Fruit fly (Drosophila melanogaster) whole organism, embryonic: ENCODE data around the gene CG7810.

ENCODE experiments used
- CG11093 ChIP-seq: fragments of 200-800 bp; sonication (Bioruptor generic); IDR thresholded peaks from 3 replicates; pipeline ENCODE4 v1.3.6; 2022; ENCODE audit warnings: missing biosample characterization, missing genetic modification characterization
- CG11456 ChIP-seq: fragments of 200-800 bp; sonication (Bioruptor generic); IDR thresholded peaks from 3 replicates; pipeline ENCODE4 v1.3.6; 2022; ENCODE audit warnings: missing biosample characterization, missing genetic modification characterization
- CG12104 ChIP-seq: fragments of 200-800 bp; sonication (Bioruptor generic); optimal IDR thresholded peaks from 3 replicates; lab custom pipeline; 2016; ENCODE audit warnings: missing biosample characterization, missing genetic modification characterization
- CG12744 ChIP-seq: fragments of 200-800 bp; sonication (Bioruptor generic); optimal IDR thresholded peaks from 2 replicates; lab custom pipeline; 2016; ENCODE audit warnings: missing biosample characterization, missing genetic modification characterization
- CG13894 ChIP-seq: fragments of 200-800 bp; sonication (Bioruptor generic); optimal IDR thresholded peaks from 3 replicates; lab custom pipeline; 2018; ENCODE audit warnings: missing biosample characterization, mild to moderate bottlenecking, missing genetic modification characterization, moderate library complexity
- CG1602 ChIP-seq: fragments of 200-800 bp; sonication (Bioruptor generic); optimal IDR thresholded peaks from 3 replicates; lab custom pipeline; 2016; ENCODE audit warnings: missing biosample characterization, missing genetic modification characterization
- CG17186 ChIP-seq: fragments of 200-800 bp; sonication (Bioruptor generic); optimal IDR thresholded peaks from 3 replicates; lab custom pipeline; 2017; ENCODE audit warnings: missing biosample characterization, missing genetic modification reagents, missing genetic modification characterization
- CG2712 ChIP-seq: fragments of 200-800 bp; optimal IDR thresholded peaks from 3 replicates; lab custom pipeline; 2019; ENCODE audit warnings: missing biosample characterization, mild to moderate bottlenecking, missing genetic modification characterization, moderate library complexity
- CG3163 ChIP-seq: fragments of 200-800 bp; sonication (Bioruptor generic); optimal IDR thresholded peaks from 3 replicates; lab custom pipeline; 2016; ENCODE audit warnings: missing biosample characterization, missing genetic modification characterization
- CG32532 ChIP-seq: fragments of 200-800 bp; sonication (Bioruptor generic); IDR thresholded peaks from 2 replicates; pipeline ENCODE4 v1.3.6; 2022; ENCODE audit warnings: missing biosample characterization, missing genetic modification characterization
- CG32772 ChIP-seq: fragments of 200-800 bp; sonication (Bioruptor generic); IDR thresholded peaks from 2 replicates; pipeline ENCODE4 v1.3.6; 2022; ENCODE audit warnings: missing biosample characterization, missing genetic modification characterization
- CG3726 ChIP-seq: fragments of 200-800 bp; sonication (Bioruptor generic); IDR thresholded peaks from 3 replicates; pipeline ENCODE4, ENCODE4 v1.3.6; 2022; ENCODE audit warnings: missing biosample characterization, missing genetic modification characterization
- CG3838 ChIP-seq: fragments of 200-800 bp; sonication (Bioruptor generic); optimal IDR thresholded peaks from 3 replicates; lab custom pipeline; 2016; ENCODE audit warnings: missing biosample characterization, missing genetic modification characterization
- CG8388 ChIP-seq: fragments of 200-800 bp; sonication (Bioruptor generic); optimal IDR thresholded peaks from 2 replicates; lab custom pipeline; 2019; ENCODE audit warnings: missing biosample characterization, mild to moderate bottlenecking, missing genetic modification characterization, moderate library complexity
- CG9437 ChIP-seq: fragments of 200-800 bp; sonication (Bioruptor generic); optimal IDR thresholded peaks from 2 replicates; lab custom pipeline; 2018; ENCODE audit warnings: missing biosample characterization, mild to moderate bottlenecking, missing genetic modification characterization
- CG9876 ChIP-seq: fragments of 200-800 bp; sonication (Bioruptor generic); optimal IDR thresholded peaks from 2 replicates; lab custom pipeline; 2016; ENCODE audit warnings: missing biosample characterization, missing genetic modification characterization
- CHES-1-like ChIP-seq: fragments of 200-800 bp; sonication (Bioruptor generic); optimal IDR thresholded peaks from 2 replicates; lab custom pipeline; 2016; ENCODE audit warnings: missing biosample characterization, missing genetic modification characterization
- Dll ChIP-seq: fragments of 200-800 bp; sonication (Bioruptor generic); IDR thresholded peaks from 4 replicates; pipeline ENCODE4 v1.3.6; 2022; ENCODE audit warnings: missing biosample characterization, missing genetic modification characterization; ENCODE audit not compliant: partially characterized antibody
- Doc2 ChIP-seq: fragments of 200-800 bp; sonication (Bioruptor generic); IDR thresholded peaks from 2 replicates; pipeline ENCODE4 v1.3.6; 2022; ENCODE audit warnings: missing biosample characterization, missing genetic modification characterization
- E2f1 ChIP-seq: fragments of 200-800 bp; sonication (Bioruptor generic); IDR thresholded peaks from 2 replicates; pipeline ENCODE4 v1.3.6; 2022; ENCODE audit warnings: missing biosample characterization, missing genetic modification characterization
- GATAe ChIP-seq: fragments of 200-800 bp; sonication (Bioruptor generic); conservative IDR thresholded peaks from 2 replicates; pipeline ENCODE4 v1.3.6; 2022; ENCODE audit warnings: missing biosample characterization, missing genetic modification characterization
- HLH54F ChIP-seq: fragments of 200-800 bp; sonication (Bioruptor generic); optimal IDR thresholded peaks from 3 replicates; lab custom pipeline; 2016; ENCODE audit warnings: missing biosample characterization, missing genetic modification characterization
- HLHmδ ChIP-seq: fragments of 200-800 bp; sonication (Bioruptor generic); optimal IDR thresholded peaks from 2 replicates; lab custom pipeline; 2018; ENCODE audit warnings: missing biosample characterization, mild to moderate bottlenecking, missing genetic modification characterization, moderate library complexity
- Kr ChIP-seq: fragments of 200-800 bp; sonication (Bioruptor generic); optimal IDR thresholded peaks from 2 replicates; lab custom pipeline; 2017; ENCODE audit warnings: missing biosample characterization, mild to moderate bottlenecking, missing genetic modification characterization
- MBD-R2 ChIP-seq: fragments of 200-800 bp; sonication (Bioruptor generic); IDR thresholded peaks from 2 replicates; pipeline ENCODE4 v1.3.6; 2022; ENCODE audit warnings: missing biosample characterization, missing genetic modification characterization
- Scr ChIP-seq: fragments of 200-800 bp; sonication (Bioruptor generic); IDR thresholded peaks from 2 replicates; pipeline ENCODE4 v1.3.6; 2022; ENCODE audit warnings: missing biosample characterization, missing genetic modification characterization; ENCODE audit not compliant: partially characterized antibody
- Stat92E ChIP-seq, 3 experiments: fragments of >200 bp in 2 of 3; fragments of 200-800 bp in 1 of 3; sonication (Bioruptor generic) in 1 of 3; optimal IDR thresholded peaks; 2 replicates each; lab custom pipeline; 2017 to 2019; ENCODE audit warnings: missing biosample characterization in 3 of 3, missing genetic modification characterization in 3 of 3, mild to moderate bottlenecking in 1 of 3, moderate library complexity in 1 of 3
- Xrp1 ChIP-seq: fragments of 200-800 bp; sonication (Bioruptor generic); IDR thresholded peaks from 2 replicates; pipeline ENCODE4 v1.3.6; 2022; ENCODE audit warnings: missing biosample characterization, missing genetic modification characterization
- cato ChIP-seq: fragments of 200-800 bp; sonication (Bioruptor generic); optimal IDR thresholded peaks from 2 replicates; lab custom pipeline; 2016; ENCODE audit warnings: missing biosample characterization, missing genetic modification characterization, borderline replicate concordance
- chn ChIP-seq: fragments of 200-800 bp; sonication (Bioruptor generic); optimal IDR thresholded peaks from 2 replicates; lab custom pipeline; 2016; ENCODE audit warnings: missing biosample characterization, missing genetic modification characterization
- croc ChIP-seq: fragments of 200-800 bp; sonication (Bioruptor generic); conservative IDR thresholded peaks from 3 replicates; pipeline ENCODE4 v1.3.6; 2022; ENCODE audit warnings: missing biosample characterization, missing genetic modification characterization
- dan ChIP-seq: fragments of 200-800 bp; sonication (Bioruptor generic); IDR thresholded peaks from 2 replicates; pipeline ENCODE4 v1.3.6; 2022; ENCODE audit warnings: missing biosample characterization, missing genetic modification characterization
- dati ChIP-seq: fragments of 200-800 bp; sonication (Bioruptor generic); IDR thresholded peaks from 2 replicates; pipeline ENCODE4 v1.3.6; 2022; ENCODE audit warnings: missing biosample characterization, missing genetic modification characterization
- en ChIP-seq: fragments of 200-800 bp; sonication (Bioruptor generic); optimal IDR thresholded peaks from 2 replicates; lab custom pipeline; 2016; ENCODE audit warnings: missing biosample characterization, missing genetic modification characterization
- gfzf ChIP-seq: fragments of 200-800 bp; sonication (Bioruptor generic); optimal IDR thresholded peaks from 2 replicates; lab custom pipeline; 2016; ENCODE audit warnings: missing biosample characterization, mild to moderate bottlenecking, missing genetic modification characterization, moderate library complexity
- grn ChIP-seq: fragments of 200-800 bp; sonication (Bioruptor generic); optimal IDR thresholded peaks from 3 replicates; lab custom pipeline; 2017; ENCODE audit warnings: missing biosample characterization, missing genetic modification characterization
- ind ChIP-seq: fragments of 200-800 bp; sonication (Bioruptor generic); optimal IDR thresholded peaks from 3 replicates; lab custom pipeline; 2016; ENCODE audit warnings: missing biosample characterization, missing genetic modification characterization
- insv ChIP-seq, 2 experiments: fragments of 200-800 bp; sonication (Bioruptor generic); optimal IDR thresholded peaks; 3 replicates each; lab custom pipeline; 2016 to 2018; ENCODE audit warnings: missing biosample characterization in 2 of 2, missing genetic modification characterization in 2 of 2
- kni ChIP-seq: fragments of 200-800 bp; sonication (Bioruptor generic); optimal IDR thresholded peaks from 3 replicates; lab custom pipeline; 2017; ENCODE audit warnings: mild to moderate bottlenecking, missing biosample characterization, missing genetic modification reagents, missing genetic modification characterization
- pita ChIP-seq: fragments of 200-800 bp; sonication (Bioruptor generic); optimal IDR thresholded peaks from 2 replicates; lab custom pipeline; 2017; ENCODE audit warnings: missing biosample characterization, mild to moderate bottlenecking, missing genetic modification characterization
- pnt ChIP-seq: fragments of 200-800 bp; sonication (Bioruptor generic); optimal IDR thresholded peaks from 3 replicates; lab custom pipeline; 2016; ENCODE audit warnings: missing biosample characterization, missing genetic modification characterization
- prd ChIP-seq, 3 experiments: fragments of >200 bp in 2 of 3; fragments of 200-800 bp in 1 of 3; sonication (Bioruptor generic) in 1 of 3; optimal IDR thresholded peaks in 2 of 3; IDR thresholded peaks in 1 of 3; 2 replicates in 2 of 3; 3 replicates in 1 of 3; pipeline versions ENCODE4 v1.3.6 to Lab custom; 2017 to 2022; ENCODE audit warnings: missing biosample characterization in 1 of 3, missing genetic modification characterization in 1 of 3
- psq ChIP-seq: fragments of 200-800 bp; sonication (Bioruptor generic); optimal IDR thresholded peaks from 2 replicates; lab custom pipeline; 2017; ENCODE audit warnings: missing biosample characterization, missing genetic modification characterization
- sens ChIP-seq: fragments of 200-800 bp; sonication (Bioruptor generic); peaks from one replicate; lab custom pipeline; 2016; ENCODE audit warnings: missing biosample characterization, missing genetic modification characterization
- sens-2 ChIP-seq: fragments of 200-800 bp; sonication (Bioruptor generic); IDR thresholded peaks from 2 replicates; pipeline ENCODE4 v1.3.6; 2022; ENCODE audit warnings: missing biosample characterization, missing genetic modification characterization
- sob ChIP-seq: fragments of 200-800 bp; sonication (Bioruptor generic); IDR thresholded peaks from 2 replicates; pipeline ENCODE4 v1.3.6; 2022; ENCODE audit warnings: missing biosample characterization, missing genetic modification characterization
- sug ChIP-seq: fragments of 200-800 bp; optimal IDR thresholded peaks from 2 replicates; lab custom pipeline; 2019; ENCODE audit warnings: missing biosample characterization, mild to moderate bottlenecking, missing genetic modification characterization, moderate library complexity
- wdn ChIP-seq: fragments of 200-800 bp; sonication (Bioruptor generic); IDR thresholded peaks from 2 replicates; pipeline ENCODE4 v1.3.6; 2022; ENCODE audit warnings: missing biosample characterization, missing genetic modification characterization
- zf30C ChIP-seq: fragments of 200-800 bp; sonication (Bioruptor generic); optimal IDR thresholded peaks from 3 replicates; lab custom pipeline; 2018; ENCODE audit warnings: missing biosample characterization, mild to moderate bottlenecking, missing genetic modification characterization

CG7810 gene

dm6 chr2L:8292159-8292887 lies 18.7 kb downstream of the CG7810 start (continued):
- peak; percentile 95 for TF ChIP-seq ind
- TF ChIP-seq Dll (GFP tag; lab: Robert Waterston, UW): 0 out of 4 replicates have a peak, but pooled peaks have one; percentile 20
- peak; percentile 97 for TF ChIP-seq CG11456 (GFP tag; lab: Robert Waterston, UW)
- peak; percentile 94 for TF ChIP-seq CG13894
- peak; percentile 91 for TF ChIP-seq HLH54F (GFP tag; lab: Kevin White, UChicago)
- TF ChIP-seq CG1602 (GFP tag; lab: Kevin White, UChicago): peak; percentile 91
- peak; percentile 79 for TF ChIP-seq dan (GFP tag; lab: Robert Waterston, UW)
- TF ChIP-seq CG3726 (GFP tag; lab: Robert Waterston, UW): peak; percentile 93; the same call in 1 of the 3 replicates
- peak; percentile 90 for TF ChIP-seq MBD-R2 (GFP tag; lab: Robert Waterston, UW)
- TF ChIP-seq CG2712 (tag; lab: Kevin White, UChicago): peak; percentile 98
- peak; percentile 78 for TF ChIP-seq CG3163
- TF ChIP-seq pita (GFP tag; lab: Kevin White, UChicago): no peak
- peak; percentile 98 for TF ChIP-seq CG32532 (GFP tag; lab: Robert Waterston, UW)
- peak; percentile 89 for TF ChIP-seq CG9437 (GFP tag; lab: Kevin White, UChicago)
- peak; percentile 87 for TF ChIP-seq GATAe (GFP tag; lab: Robert Waterston, UW)
- no peak for TF ChIP-seq Scr
- TF ChIP-seq Xrp1 (GFP tag; lab: Robert Waterston, UW): peak; percentile 98
- TF ChIP-seq chn (GFP tag; lab: Kevin White, UChicago): peak; percentile 90
- TF ChIP-seq HLHmδ (GFP tag; lab: Kevin White, UChicago): no peak
- TF ChIP-seq prd (optimal IDR thresholded peaks at IDR 0.05; lab: Kevin White, UChicago): no peak
- TF ChIP-seq prd (GFP tag; IDR thresholded peaks at IDR 0.05; lab: Robert Waterston, UW): peak; percentile 97
- TF ChIP-seq croc (GFP tag; lab: Robert Waterston, UW): peak; percentile 95
- TF ChIP-seq kni (GFP tag; lab: Kevin White, UChicago): peak; percentile 95
- TF ChIP-seq CG17186 (GFP tag; lab: Kevin White, UChicago): peak; percentile 79
- peak; percentile 69 for TF ChIP-seq psq (GFP tag; lab: Kevin White, UChicago)
- TF ChIP-seq CG12104 (GFP tag; lab: Kevin White, UChicago): peak; percentile 93
- peak; percentile 76 for TF ChIP-seq Doc2
- TF ChIP-seq grn (GFP tag; lab: Kevin White, UChicago): peak; percentile 90
- peak; percentile 96 for TF ChIP-seq CG12744 (GFP tag; lab: Kevin White, UChicago)
- TF ChIP-seq gfzf (GFP tag; lab: Kevin White, UChicago): peak; percentile 5
- TF ChIP-seq sug: peak; percentile 93
- peak; percentile 31 for TF ChIP-seq CG9876 (GFP tag; lab: Kevin White, UChicago)
- TF ChIP-seq CHES-1-like (GFP tag; lab: Kevin White, UChicago): peak; percentile 92
- TF ChIP-seq CG8388 (GFP tag; lab: Kevin White, UChicago): peak; percentile 97
- peak; percentile 35 for TF ChIP-seq zf30C (GFP tag; lab: Kevin White, UChicago)
- peak; percentile 99 for TF ChIP-seq sens (GFP tag; lab: Kevin White, UChicago)
- TF ChIP-seq en (GFP tag; lab: Kevin White, UChicago): peak; percentile 93
- TF ChIP-seq insv (GFP tag; optimal IDR thresholded peaks at IDR 0.05; lab: Kevin White, UChicago): peak; percentile 42 to 77
- TF ChIP-seq Kr (GFP tag; lab: Kevin White, UChicago): no peak
- TF ChIP-seq sob (GFP tag; lab: Robert Waterston, UW): peak; percentile 98
- TF ChIP-seq CG32772 (GFP tag; lab: Robert Waterston, UW): peak; percentile 97
- peak; percentile 97 for TF ChIP-seq wdn
- TF ChIP-seq E2f1 (GFP tag; lab: Robert Waterston, UW): peak; percentile 97
- peak; percentile 93 for TF ChIP-seq sens-2 (GFP tag; lab: Robert Waterston, UW)
- TF ChIP-seq CG3838: peak; percentile 77
- peak; percentile 91 for TF ChIP-seq dati
- peak in 1 of 3 experiments; percentile 94 for TF ChIP-seq Stat92E (GFP tag; optimal IDR thresholded peaks at IDR 0.05; lab: Kevin White, UChicago)
- TF ChIP-seq pnt: peak; percentile 92
- peak; percentile 81 for TF ChIP-seq cato (GFP tag; lab: Kevin White, UChicago)
- TF ChIP-seq CG11093 (GFP tag; lab: Robert Waterston, UW): peak; percentile 96
